Worm (Caenorhabditis elegans): Measurements from ENCODE around the gene Y17D7B.10.

Gene Y17D7B.10

ce11 chrV:18821569-18821968, 38.1 kb downstream of the Y17D7B.10 start:
- TF ChIP-seq zip-5 (tag; optimal IDR thresholded peaks at IDR 0.05) (no peak), unc-42 (tag; optimal IDR thresholded peaks at IDR 0.05) (peak; percentile 46)

- no peak for TF ChIP-seq pat-9 (tag; optimal IDR thresholded peaks at IDR 0.05)
- TF ChIP-seq sdc-2 (tag; optimal IDR thresholded peaks at IDR 0.05): no peak
- no peak for TF ChIP-seq ceh-45 (GFP tag; IDR thresholded peaks at IDR 0.05)
- no peak for TF ChIP-seq elt-4 (tag; optimal IDR thresholded peaks at IDR 0.05)
- TF ChIP-seq elt-2 (tag; optimal IDR thresholded peaks at IDR 0.05): peak; percentile 97
- no peak for TF ChIP-seq K02D7.2 (tag; optimal IDR thresholded peaks at IDR 0.05)
These were observed 42.9 kb downstream of the Y17D7B.10 start for ce11 chrV:18826445-18826844.

ce11 chrV:18827374-18827773, 43.9 kb downstream of the Y17D7B.10 start:
- TF ChIP-seq pha-2 (tag; optimal IDR thresholded peaks at IDR 0.05): peak; percentile 2
- no peak for TF ChIP-seq ceh-9 (tag; optimal IDR thresholded peaks at IDR 0.05)
